Fruit fly (Drosophila melanogaster): ENCODE data around the gene zen2.

DNA sequence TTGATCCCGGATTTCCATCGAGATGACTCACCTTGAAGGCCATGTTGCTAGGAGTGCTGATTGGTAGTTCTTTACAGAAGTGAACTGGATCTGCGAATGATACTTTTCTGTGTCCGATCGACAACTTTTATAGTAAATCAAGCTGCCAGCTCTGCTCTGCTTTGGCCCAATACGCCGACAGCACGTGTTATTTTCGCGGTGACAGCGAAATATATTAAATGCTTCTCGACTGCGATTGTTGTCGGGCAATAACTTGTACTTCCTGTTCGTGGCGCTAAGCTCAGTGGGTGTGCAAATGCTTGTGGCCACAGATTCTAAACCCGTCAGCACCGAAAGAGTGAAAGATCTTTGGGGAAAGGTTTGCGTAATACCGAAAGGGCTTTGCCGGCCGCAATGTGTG is 41.2 kb downstream of the zen2 start, which contains the start of gene Ccp84Ab:
- no peak for TF ChIP-seq EcR (GFP tag; optimal IDR thresholded peaks at IDR 0.05)
- TF ChIP-seq rn (GFP tag; IDR thresholded peaks at IDR 0.05) = no peak
- TF ChIP-seq CG34367 (tag; optimal IDR thresholded peaks at IDR 0.05) = no peak
- no peak for TF ChIP-seq CG17806 (tag; optimal IDR thresholded peaks at IDR 0.05)
- no peak for TF ChIP-seq Pif1B (GFP tag; optimal IDR thresholded peaks at IDR 0.05)
- TF ChIP-seq CG8301 (tag; optimal IDR thresholded peaks at IDR 0.05) = no peak
- TF ChIP-seq Ets98B (GFP tag; IDR thresholded peaks at IDR 0.05) = no peak
- TF ChIP-seq Snoo (tag; optimal IDR thresholded peaks at IDR 0.05) = no peak
- no peak for TF ChIP-seq CG8159 (tag; optimal IDR thresholded peaks at IDR 0.05)

Data from whole organism, pupa.